Worm (Caenorhabditis elegans) whole organism, young adult: ENCODE data around the gene usp-4.

ENCODE experiments used
- B0035.1 ChIP-seq: sonication (generic microtip); optimal IDR thresholded peaks from 2 replicates; lab custom pipeline; 2016; ENCODE audit warnings: missing genetic modification characterization, mild to moderate bottlenecking, missing compliant biosample characterization, missing genotype, missing genetic modification reagents
- C06A6.2 ChIP-seq: fragments of 200-800 bp; sonication (Bioruptor generic); conservative IDR thresholded peaks from 2 replicates; pipeline ENCODE4 v1.3.6; 2022; ENCODE audit warnings: missing genetic modification characterization, missing compliant biosample characterization
- F22D6.2 ChIP-seq: sonication (generic microtip); optimal IDR thresholded peaks from 2 replicates; lab custom pipeline; 2016; ENCODE audit warnings: mild to moderate bottlenecking, missing genetic modification characterization, missing compliant biosample characterization
- F23B12.7 ChIP-seq: sonication (generic microtip); optimal IDR thresholded peaks from 2 replicates; lab custom pipeline; 2017; ENCODE audit warnings: missing genetic modification characterization, mild to moderate bottlenecking, missing compliant biosample characterization, antibody characterized with exemption, moderate library complexity; ENCODE audit not compliant: insufficient read depth
- F37B4.10 ChIP-seq: fragments of 200-800 bp; sonication (Bioruptor generic); IDR thresholded peaks from 2 replicates; pipeline ENCODE4 v1.3.6; 2022; ENCODE audit warnings: missing genetic modification characterization, missing compliant biosample characterization
- F39B2.1 ChIP-seq: fragments of 200-800 bp; sonication (Bioruptor generic); IDR thresholded peaks from 2 replicates; pipeline ENCODE4 v1.3.6; 2022; ENCODE audit warnings: missing genetic modification reagents, missing genetic modification characterization, missing compliant biosample characterization
- F57A8.1 ChIP-seq: fragments of 200-800 bp; sonication (Bioruptor generic); optimal IDR thresholded peaks from 2 replicates; lab custom pipeline; 2018; ENCODE audit warnings: mild to moderate bottlenecking, missing genetic modification characterization, moderate library complexity, missing compliant biosample characterization
- F57C9.4 ChIP-seq: sonication (generic microtip); optimal IDR thresholded peaks from 2 replicates; lab custom pipeline; 2017; ENCODE audit warnings: mild to moderate bottlenecking, missing genetic modification characterization, missing compliant biosample characterization
- K12H6.12 ChIP-seq: fragments of 200-800 bp; sonication (Bioruptor generic); optimal IDR thresholded peaks from 2 replicates; lab custom pipeline; 2018; ENCODE audit warnings: mild to moderate bottlenecking, missing genetic modification characterization, missing compliant biosample characterization
- T07F8.4 ChIP-seq: sonication (generic microtip); optimal IDR thresholded peaks from 2 replicates; lab custom pipeline; 2016; ENCODE audit warnings: mild to moderate bottlenecking, missing genetic modification characterization, moderate library complexity, missing compliant biosample characterization
- Y53G8AR.9 ChIP-seq: fragments of 200-800 bp; sonication (Bioruptor generic); conservative IDR thresholded peaks from 2 replicates; pipeline ENCODE4 v1.3.6; 2022; ENCODE audit warnings: missing genetic modification reagents, missing genetic modification characterization, missing compliant biosample characterization
- Y56A3A.18 ChIP-seq: fragments of 200-800 bp; sonication (Bioruptor generic); IDR thresholded peaks from 2 replicates; pipeline ENCODE4 v1.3.6; 2022; ENCODE audit warnings: missing genetic modification reagents, missing genetic modification characterization, missing compliant biosample characterization
- Y79H2A.3 ChIP-seq: fragments of 200-800 bp; sonication (Bioruptor generic); conservative IDR thresholded peaks from 2 replicates; pipeline ENCODE4 v1.3.6; 2022; ENCODE audit warnings: missing genetic modification reagents, missing genetic modification characterization, missing compliant biosample characterization
- Y95B8A.8 ChIP-seq: fragments of 200-800 bp; sonication (Bioruptor generic); IDR thresholded peaks from 2 replicates; pipeline ENCODE4 v1.3.6; 2022; ENCODE audit warnings: missing genetic modification reagents, missing genetic modification characterization, missing compliant biosample characterization
- ZK185.1 ChIP-seq: sonication (generic microtip); optimal IDR thresholded peaks from 2 replicates; lab custom pipeline; 2016; ENCODE audit warnings: mild to moderate bottlenecking, missing genetic modification characterization, missing compliant biosample characterization; ENCODE audit not compliant: poor library complexity, severe bottlenecking
- ama-1 ChIP-seq, 3 experiments: fragments of 150-350 bp in 1 of 3; sonication (generic microtip) in 2 of 3; optimal IDR thresholded peaks; 2 replicates each; lab custom pipeline; 2014 to 2018; ENCODE audit warnings: missing biosample characterization in 2 of 3, missing genetic modification characterization in 2 of 3, missing genetic modification reagents in 2 of 3
- aptf-2 ChIP-seq: fragments of 200-800 bp; sonication (Bioruptor generic); conservative IDR thresholded peaks from 2 replicates; pipeline ENCODE4 v1.3.6; 2022; ENCODE audit warnings: missing genetic modification reagents, missing genetic modification characterization, missing compliant biosample characterization
- atf-7 ChIP-seq: sonication (generic microtip); optimal IDR thresholded peaks from 2 replicates; lab custom pipeline; 2017; ENCODE audit warnings: mild to moderate bottlenecking, missing genetic modification characterization, missing compliant biosample characterization
- attf-6 ChIP-seq: fragments of 200-800 bp; sonication (Bioruptor generic); IDR thresholded peaks from 2 replicates; pipeline ENCODE4 v1.3.6; 2022; ENCODE audit warnings: missing genetic modification reagents, missing genetic modification characterization, missing compliant biosample characterization
- bed-2 ChIP-seq: fragments of 200-800 bp; sonication (Bioruptor generic); IDR thresholded peaks from 2 replicates; pipeline ENCODE4 v1.3.6; 2022; ENCODE audit warnings: missing genetic modification reagents, missing genetic modification characterization, missing compliant biosample characterization
- chd-7 ChIP-seq: sonication (generic microtip); optimal IDR thresholded peaks from 2 replicates; lab custom pipeline; 2016; ENCODE audit warnings: mild to moderate bottlenecking, missing genetic modification characterization, moderate library complexity, missing compliant biosample characterization
- dox-1 ChIP-seq: fragments of 200-800 bp; sonication (Bioruptor generic); IDR thresholded peaks from 2 replicates; pipeline ENCODE4 v1.3.6; 2022; ENCODE audit warnings: missing genetic modification reagents, missing genetic modification characterization, missing compliant biosample characterization
- dpl-1 ChIP-seq: fragments of 150-350 bp; optimal IDR thresholded peaks from 2 replicates; lab custom pipeline; 2014; ENCODE audit warnings: missing biosample characterization, missing genetic modification reagents, missing genetic modification characterization
- efl-1 ChIP-seq: fragments of 150-350 bp; optimal IDR thresholded peaks from 2 replicates; lab custom pipeline; 2014; ENCODE audit warnings: missing biosample characterization, missing genetic modification reagents, missing genetic modification characterization
- egl-18 ChIP-seq: fragments of 200-800 bp; sonication (Bioruptor generic); IDR thresholded peaks from 2 replicates; pipeline ENCODE4 v1.3.6; 2022; ENCODE audit warnings: missing genetic modification reagents, missing genetic modification characterization, missing compliant biosample characterization
- egl-44 ChIP-seq: fragments of 200-800 bp; sonication (Bioruptor generic); IDR thresholded peaks from 2 replicates; pipeline ENCODE4 v1.3.6; 2022; ENCODE audit warnings: missing genetic modification reagents, missing genetic modification characterization, missing compliant biosample characterization
- fkh-3 ChIP-seq: sonication (generic microtip); optimal IDR thresholded peaks from 2 replicates; lab custom pipeline; 2016; ENCODE audit warnings: mild to moderate bottlenecking, missing genetic modification characterization, missing compliant biosample characterization
- hmg-20 ChIP-seq: fragments of 200-800 bp; sonication (Bioruptor generic); IDR thresholded peaks from 2 replicates; pipeline ENCODE4 v1.3.6; 2022; ENCODE audit warnings: missing genetic modification reagents, missing genetic modification characterization, missing compliant biosample characterization
- let-526 ChIP-seq: fragments of 200-800 bp; sonication (Bioruptor generic); IDR thresholded peaks from 2 replicates; pipeline ENCODE4 v1.3.6; 2022; ENCODE audit warnings: missing genetic modification reagents, missing genetic modification characterization, missing compliant biosample characterization
- lin-40 ChIP-seq: sonication (generic microtip); optimal IDR thresholded peaks from 2 replicates; lab custom pipeline; 2016; ENCODE audit warnings: missing genetic modification characterization, mild to moderate bottlenecking, missing compliant biosample characterization, missing genotype, missing genetic modification reagents
- lir-1 ChIP-seq: fragments of 200-800 bp; sonication (Bioruptor generic); conservative IDR thresholded peaks from 2 replicates; pipeline ENCODE4 v1.3.6; 2022; ENCODE audit warnings: missing genetic modification reagents, missing genetic modification characterization, missing compliant biosample characterization
- lsy-27 ChIP-seq: sonication (generic microtip); optimal IDR thresholded peaks from 2 replicates; lab custom pipeline; 2017; ENCODE audit warnings: missing genetic modification characterization, mild to moderate bottlenecking, missing compliant biosample characterization, antibody characterized with exemption, missing genotype, borderline replicate concordance; ENCODE audit not compliant: insufficient read depth
- madf-8 ChIP-seq: fragments of 200-800 bp; sonication (Bioruptor generic); conservative IDR thresholded peaks from 2 replicates; pipeline ENCODE4 v1.3.6; 2022; ENCODE audit warnings: missing genetic modification reagents, missing genetic modification characterization, missing compliant biosample characterization
- mcd-1 ChIP-seq: fragments of 200-800 bp; sonication (Bioruptor generic); IDR thresholded peaks from 2 replicates; pipeline ENCODE4 v1.3.6; 2022; ENCODE audit warnings: missing genetic modification reagents, missing genetic modification characterization, missing compliant biosample characterization
- mxl-1 ChIP-seq: sonication (generic microtip); optimal IDR thresholded peaks from 2 replicates; lab custom pipeline; 2016; ENCODE audit warnings: missing genetic modification characterization, missing compliant biosample characterization
- nfya-2 ChIP-seq: fragments of 200-800 bp; sonication (Bioruptor generic); IDR thresholded peaks from 2 replicates; pipeline ENCODE4 v1.3.6; 2022; ENCODE audit warnings: missing genetic modification reagents, missing genetic modification characterization, missing compliant biosample characterization
- nhr-90 ChIP-seq: sonication (generic microtip); optimal IDR thresholded peaks from 2 replicates; lab custom pipeline; 2016; ENCODE audit warnings: missing genotype, mild to moderate bottlenecking, missing genetic modification characterization, missing compliant biosample characterization
- snpc-1.1 ChIP-seq: sonication (generic microtip); optimal IDR thresholded peaks from 2 replicates; lab custom pipeline; 2017; ENCODE audit warnings: missing genetic modification characterization, mild to moderate bottlenecking, missing compliant biosample characterization, antibody characterized with exemption, moderate library complexity, missing genotype, missing genetic modification reagents; ENCODE audit not compliant: insufficient read depth
- snpc-1.3 ChIP-seq: sonication (generic microtip); optimal IDR thresholded peaks from 2 replicates; lab custom pipeline; 2017; ENCODE audit warnings: missing genetic modification characterization, mild to moderate bottlenecking, missing compliant biosample characterization, antibody characterized with exemption, moderate library complexity, missing genotype, missing genetic modification reagents; ENCODE audit not compliant: insufficient read depth
- snpc-3.4 ChIP-seq: sonication (generic microtip); optimal IDR thresholded peaks from 2 replicates; lab custom pipeline; 2017; ENCODE audit warnings: missing genetic modification characterization, mild to moderate bottlenecking, missing compliant biosample characterization, antibody characterized with exemption, moderate library complexity, missing genotype, missing genetic modification reagents
- sptf-2 ChIP-seq: fragments of 200-800 bp; sonication (Bioruptor generic); optimal IDR thresholded peaks from 2 replicates; lab custom pipeline; 2018; ENCODE audit warnings: mild to moderate bottlenecking, missing genetic modification characterization, missing compliant biosample characterization
- tlf-1 ChIP-seq: fragments of 200-800 bp; sonication (Bioruptor generic); optimal IDR thresholded peaks from 2 replicates; lab custom pipeline; 2018; ENCODE audit warnings: mild to moderate bottlenecking, missing genetic modification characterization, missing compliant biosample characterization
- ztf-18 ChIP-seq: sonication (generic microtip); optimal IDR thresholded peaks from 2 replicates; lab custom pipeline; 2016; ENCODE audit warnings: missing genotype, mild to moderate bottlenecking, missing genetic modification characterization, missing compliant biosample characterization
- ztf-25 ChIP-seq: fragments of 200-800 bp; sonication (Bioruptor generic); IDR thresholded peaks from 2 replicates; pipeline ENCODE4 v1.3.6; 2022; ENCODE audit warnings: missing genetic modification reagents, missing genetic modification characterization, missing compliant biosample characterization
- ztf-28 ChIP-seq: fragments of 200-800 bp; sonication (Bioruptor generic); IDR thresholded peaks from 2 replicates; pipeline ENCODE4 v1.3.6; 2022; ENCODE audit warnings: missing genetic modification reagents, missing genetic modification characterization, missing compliant biosample characterization
- ztf-3 ChIP-seq: fragments of 200-800 bp; sonication (Bioruptor generic); optimal IDR thresholded peaks from 2 replicates; lab custom pipeline; 2018; ENCODE audit warnings: mild to moderate bottlenecking, missing genetic modification characterization, missing compliant biosample characterization
- ztf-6 ChIP-seq: fragments of 200-800 bp; sonication (Bioruptor generic); IDR thresholded peaks from 2 replicates; pipeline ENCODE4 v1.3.6; 2022; ENCODE audit warnings: missing genetic modification reagents, missing genetic modification characterization, missing compliant biosample characterization

Gene usp-4

DNA sequence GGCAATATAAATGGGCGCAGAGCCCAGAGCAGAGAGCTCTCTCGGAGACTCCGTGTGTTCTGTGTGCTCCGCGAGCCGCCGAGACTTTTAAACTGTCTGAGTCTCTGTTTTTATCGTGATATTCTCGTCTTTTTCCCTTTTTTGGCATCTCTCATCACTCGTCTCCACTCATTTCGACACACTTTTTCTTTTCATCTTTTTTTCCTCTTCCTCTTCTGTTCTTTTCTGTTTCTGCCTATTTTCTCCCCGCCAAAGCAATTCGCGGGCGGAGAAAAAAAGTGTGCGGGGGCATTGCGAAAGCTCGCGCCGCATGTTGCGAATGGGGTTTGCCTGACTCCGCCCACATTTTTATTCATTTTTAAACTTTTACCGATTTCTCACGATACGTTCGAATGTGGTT is 737 bp upstream of the usp-4 start (continued):
- TF ChIP-seq dpl-1 (peak; percentile 98), Y79H2A.3 (GFP tag; lab: Robert Waterston, UW) (peak; percentile 86; the same call in 1 of the 2 replicates), mcd-1 (GFP tag; lab: Robert Waterston, UW) (peak; percentile 89), Y95B8A.8 (GFP tag; lab: Robert Waterston, UW) (peak; percentile 93), ztf-18 (tag; lab: Kevin White, UChicago) (peak; percentile 74), nfya-2 (GFP tag; lab: Robert Waterston, UW) (no peak), nhr-90 (tag; lab: Kevin White, UChicago) (peak; percentile 42), let-526 (peak; percentile 64; the same call in 1 of the 2 replicates), ztf-28 (GFP tag; lab: Robert Waterston, UW) (no peak), B0035.1 (no peak), sptf-2 (peak; percentile 56), efl-1 (GFP tag; lab: Kevin White, UChicago) (peak; percentile 99), lsy-27 (tag; lab: Kevin White, UChicago) (peak; percentile 83), F39B2.1 (GFP tag; lab: Robert Waterston, UW) (peak; percentile 39; the same call in 1 of the 2 replicates), lin-40 (tag; lab: Kevin White, UChicago) (peak; percentile 81), egl-44 (GFP tag; lab: Robert Waterston, UW) (peak; percentile 70; the same call in 1 of the 2 replicates), T07F8.4 (tag; lab: Kevin White, UChicago) (peak; percentile 43), ztf-6 (GFP tag; lab: Robert Waterston, UW) (no peak), F23B12.7 (tag; lab: Kevin White, UChicago) (peak; percentile 85), tlf-1 (peak; percentile 91), F37B4.10 (no peak), Y53G8AR.9 (peak; percentile 92), mxl-1 (tag; lab: Kevin White, UChicago) (no peak), ztf-3 (GFP tag; lab: Kevin White, UChicago) (no peak), ZK185.1 (tag; lab: Kevin White, UChicago) (peak; percentile 80), egl-18 (GFP tag; lab: Robert Waterston, UW) (no peak), madf-8 (peak; percentile 97), fkh-3 (tag; lab: Kevin White, UChicago) (no peak), ama-1 (optimal IDR thresholded peaks at IDR 0.05; lab: Kevin White, UChicago) (no peak), ama-1 (GFP tag; optimal IDR thresholded peaks at IDR 0.05; lab: Kevin White, UChicago) (peak in 1 of 2 experiments; percentile 39), ztf-25 (peak; percentile 88), F57A8.1 (GFP tag; lab: Kevin White, UChicago) (no peak), atf-7 (tag; lab: Kevin White, UChicago) (peak; percentile 66), K12H6.12 (peak; percentile 87), F57C9.4 (no peak), chd-7 (tag; lab: Kevin White, UChicago) (peak; percentile 62), C06A6.2 (GFP tag; lab: Robert Waterston, UW) (peak; percentile 73), dox-1 (GFP tag; lab: Robert Waterston, UW) (peak; percentile 98), F22D6.2 (tag; lab: Kevin White, UChicago) (peak; percentile 23), snpc-1.1 (tag; lab: Kevin White, UChicago) (peak; percentile 85), hmg-20 (peak; percentile 87), attf-6 (GFP tag; lab: Robert Waterston, UW) (peak; percentile 90), Y56A3A.18 (GFP tag; lab: Robert Waterston, UW) (peak; percentile 81; the same call in 1 of the 2 replicates), snpc-1.3 (peak; percentile 91), lir-1 (GFP tag; lab: Robert Waterston, UW) (peak; percentile 85), bed-2 (GFP tag; lab: Robert Waterston, UW) (peak; percentile 66; the same call in 1 of the 2 replicates), aptf-2 (GFP tag; lab: Robert Waterston, UW) (0 out of 2 replicates have a peak, but pooled peaks have one; percentile 67), snpc-3.4 (peak; percentile 94)
